Fruit fly (Drosophila melanogaster) whole organism, embryonic: ENCODE data around the gene CG43052.

Source experiments
- ATbp ChIP-seq: fragments of 200-800 bp; sonication (Bioruptor generic); optimal IDR thresholded peaks from 2 replicates; lab custom pipeline; 2017; ENCODE audit warnings: missing biosample characterization, mild to moderate bottlenecking, missing genetic modification characterization, missing genetic modification reagents
- Atf3 ChIP-seq: fragments of 200-800 bp; sonication (Bioruptor generic); optimal IDR thresholded peaks from 3 replicates; lab custom pipeline; 2016; ENCODE audit warnings: missing biosample characterization, missing genetic modification characterization
- CG10979 ChIP-seq: fragments of 200-800 bp; sonication (Bioruptor generic); optimal IDR thresholded peaks from 2 replicates; lab custom pipeline; 2018; ENCODE audit warnings: missing biosample characterization, mild to moderate bottlenecking, missing genetic modification characterization, moderate library complexity
- CG13624 ChIP-seq: fragments of 200-800 bp; sonication (Bioruptor generic); optimal IDR thresholded peaks from 2 replicates; lab custom pipeline; 2016; ENCODE audit warnings: missing biosample characterization, missing genetic modification characterization
- CG14965 ChIP-seq: fragments of 200-800 bp; sonication (Bioruptor generic); optimal IDR thresholded peaks from 2 replicates; lab custom pipeline; 2016; ENCODE audit warnings: missing biosample characterization, missing genetic modification characterization, borderline replicate concordance
- CG16863 ChIP-seq: fragments of 200-800 bp; sonication (Bioruptor generic); optimal IDR thresholded peaks from 3 replicates; lab custom pipeline; 2016; ENCODE audit warnings: missing biosample characterization, missing genetic modification characterization
- CG17829 ChIP-seq: fragments of 200-800 bp; optimal IDR thresholded peaks from 2 replicates; lab custom pipeline; 2019; ENCODE audit warnings: missing biosample characterization, mild to moderate bottlenecking, missing genetic modification characterization, moderate library complexity
- CG18262 ChIP-seq: fragments of 200-800 bp; optimal IDR thresholded peaks from 3 replicates; lab custom pipeline; 2019; ENCODE audit warnings: missing biosample characterization, mild to moderate bottlenecking, missing genetic modification characterization, moderate library complexity
- CG18476 ChIP-seq: fragments of 200-800 bp; sonication (Bioruptor generic); optimal IDR thresholded peaks from 2 replicates; lab custom pipeline; 2016; ENCODE audit warnings: missing biosample characterization, mild to moderate bottlenecking, missing genetic modification characterization
- CG30403 ChIP-seq: fragments of 200-800 bp; sonication (Bioruptor generic); optimal IDR thresholded peaks from 3 replicates; lab custom pipeline; 2016; ENCODE audit warnings: missing biosample characterization, missing genetic modification characterization
- CG30431 ChIP-seq: fragments of 200-800 bp; sonication (Bioruptor generic); optimal IDR thresholded peaks from 2 replicates; lab custom pipeline; 2017; ENCODE audit warnings: missing biosample characterization, missing genetic modification characterization
- CG31224 ChIP-seq: fragments of 200-800 bp; sonication (Bioruptor generic); IDR thresholded peaks from 2 replicates; pipeline ENCODE4 v1.3.6; 2022; ENCODE audit warnings: missing biosample characterization, missing genetic modification characterization
- CG5180 ChIP-seq: fragments of 200-800 bp; sonication (Bioruptor generic); optimal IDR thresholded peaks from 3 replicates; lab custom pipeline; 2017; ENCODE audit warnings: missing biosample characterization, missing genetic modification characterization, mild to moderate bottlenecking, moderate library complexity, missing genetic modification reagents
- CG5245 ChIP-seq: fragments of 200-800 bp; sonication (Bioruptor generic); optimal IDR thresholded peaks from 3 replicates; lab custom pipeline; 2016; ENCODE audit warnings: missing biosample characterization, missing genetic modification characterization
- CG6254 ChIP-seq: fragments of 200-800 bp; sonication (Bioruptor generic); optimal IDR thresholded peaks from 3 replicates; lab custom pipeline; 2017; ENCODE audit warnings: mild to moderate bottlenecking, missing biosample characterization, missing genetic modification reagents, missing genetic modification characterization
- CG7839 ChIP-seq: fragments of 200-800 bp; sonication (Bioruptor generic); optimal IDR thresholded peaks from 3 replicates; lab custom pipeline; 2018; ENCODE audit warnings: missing biosample characterization, mild to moderate bottlenecking, missing genetic modification characterization, moderate library complexity
- CG7928 ChIP-seq: fragments of 200-800 bp; sonication (Bioruptor generic); optimal IDR thresholded peaks from 2 replicates; lab custom pipeline; 2017; ENCODE audit warnings: missing biosample characterization, mild to moderate bottlenecking, missing genetic modification characterization
- CG8089 ChIP-seq: fragments of 200-800 bp; sonication (Bioruptor generic); optimal IDR thresholded peaks from 3 replicates; lab custom pipeline; 2016; ENCODE audit warnings: missing biosample characterization, missing genetic modification characterization
- Dad ChIP-seq: fragments of 200-800 bp; sonication (Bioruptor generic); optimal IDR thresholded peaks from 3 replicates; lab custom pipeline; 2016; ENCODE audit warnings: missing biosample characterization, missing genetic modification characterization
- Doc2 ChIP-seq: fragments of 200-800 bp; sonication (Bioruptor generic); IDR thresholded peaks from 2 replicates; pipeline ENCODE4 v1.3.6; 2022; ENCODE audit warnings: missing biosample characterization, missing genetic modification characterization
- Hr39 ChIP-seq: fragments of >200 bp; optimal IDR thresholded peaks from 2 replicates; lab custom pipeline; 2017
- Jarid2 ChIP-seq: fragments of 200-800 bp; sonication (Bioruptor generic); optimal IDR thresholded peaks from 3 replicates; lab custom pipeline; 2017; ENCODE audit warnings: mild to moderate bottlenecking, missing biosample characterization, missing genetic modification reagents, missing genetic modification characterization
- Lpt ChIP-seq: fragments of >200 bp; optimal IDR thresholded peaks from 2 replicates; lab custom pipeline; 2018; ENCODE audit warnings: missing biosample characterization, missing genetic modification characterization
- Mrtf ChIP-seq: fragments of 200-800 bp; sonication (Bioruptor generic); IDR thresholded peaks from 3 replicates; pipeline ENCODE4 v1.3.6; 2022; ENCODE audit warnings: missing biosample characterization, missing genetic modification characterization
- Neu2 ChIP-seq: fragments of 200-800 bp; sonication (Bioruptor generic); optimal IDR thresholded peaks from 3 replicates; lab custom pipeline; 2016; ENCODE audit warnings: missing biosample characterization, missing genetic modification characterization, borderline replicate concordance
- Ptx1 ChIP-seq: fragments of 200-800 bp; sonication (Bioruptor generic); IDR thresholded peaks from 2 replicates; pipeline ENCODE4 v1.3.6; 2022; ENCODE audit warnings: missing biosample characterization, missing genetic modification characterization
- Rx ChIP-seq: fragments of 200-800 bp; sonication (Bioruptor generic); IDR thresholded peaks from 2 replicates; pipeline ENCODE4 v1.3.6; 2022; ENCODE audit warnings: missing biosample characterization, missing genetic modification characterization
- Sox100B ChIP-seq: fragments of 200-800 bp; sonication (Bioruptor generic); optimal IDR thresholded peaks from 3 replicates; lab custom pipeline; 2018; ENCODE audit warnings: missing biosample characterization, mild to moderate bottlenecking, missing genetic modification characterization
- Ssrp ChIP-seq: fragments of 200-800 bp; sonication (Bioruptor generic); optimal IDR thresholded peaks from 2 replicates; lab custom pipeline; 2018; ENCODE audit warnings: missing biosample characterization, mild to moderate bottlenecking, missing genetic modification characterization, moderate library complexity
- Trl ChIP-seq, 3 experiments: fragments of >200 bp in 2 of 3; fragments of 200-800 bp in 1 of 3; sonication (Bioruptor generic) in 1 of 3; optimal IDR thresholded peaks; 2 replicates in 1 of 3; 3 replicates in 2 of 3; lab custom pipeline; 2016 to 2017; ENCODE audit warnings: missing biosample characterization in 1 of 3, missing genetic modification characterization in 1 of 3
- bbx ChIP-seq: fragments of 200-800 bp; sonication (Bioruptor generic); IDR thresholded peaks from 2 replicates; pipeline ENCODE4 v1.3.6; 2022; ENCODE audit warnings: missing biosample characterization, missing genetic modification characterization; ENCODE audit not compliant: partially characterized antibody
- ci ChIP-seq: fragments of 200-800 bp; sonication (Bioruptor generic); IDR thresholded peaks from 3 replicates; pipeline ENCODE4 v1.3.6; 2022; ENCODE audit warnings: missing biosample characterization, missing genetic modification characterization
- dpn ChIP-seq, 2 experiments: fragments of 200-800 bp; sonication (Bioruptor generic); optimal IDR thresholded peaks; 3 replicates each; lab custom pipeline; 2016; ENCODE audit warnings: missing biosample characterization in 2 of 2, missing genetic modification characterization in 2 of 2
- en ChIP-seq: fragments of 200-800 bp; sonication (Bioruptor generic); optimal IDR thresholded peaks from 2 replicates; lab custom pipeline; 2016; ENCODE audit warnings: missing biosample characterization, missing genetic modification characterization
- ewg ChIP-seq: fragments of 200-800 bp; sonication (Bioruptor generic); optimal IDR thresholded peaks from 3 replicates; lab custom pipeline; 2017; ENCODE audit warnings: mild to moderate bottlenecking, missing biosample characterization, missing genetic modification reagents, missing genetic modification characterization
- fd64A ChIP-seq: fragments of 200-800 bp; sonication (Bioruptor generic); optimal IDR thresholded peaks from 3 replicates; lab custom pipeline; 2018; ENCODE audit warnings: missing biosample characterization, mild to moderate bottlenecking, missing genetic modification characterization
- gce ChIP-seq: fragments of 200-800 bp; sonication (Bioruptor generic); IDR thresholded peaks from 3 replicates; pipeline ENCODE4 v1.3.6; 2022; ENCODE audit warnings: missing biosample characterization, missing genetic modification characterization
- gcm ChIP-seq: fragments of 200-800 bp; sonication (Bioruptor generic); optimal IDR thresholded peaks from 2 replicates; lab custom pipeline; 2019; ENCODE audit warnings: missing biosample characterization, mild to moderate bottlenecking, missing genetic modification characterization, moderate library complexity
- grau ChIP-seq: fragments of 200-800 bp; optimal IDR thresholded peaks from 3 replicates; lab custom pipeline; 2019; ENCODE audit warnings: missing biosample characterization, mild to moderate bottlenecking, missing genetic modification characterization, moderate library complexity
- ken ChIP-seq: fragments of 200-800 bp; sonication (Bioruptor generic); IDR thresholded peaks from 3 replicates; pipeline ENCODE4 v1.3.6; 2022; ENCODE audit warnings: missing biosample characterization, missing genetic modification characterization
- lab ChIP-seq: fragments of 200-800 bp; sonication (Bioruptor generic); optimal IDR thresholded peaks from 3 replicates; lab custom pipeline; 2017; ENCODE audit warnings: missing biosample characterization, missing genetic modification characterization, mild to moderate bottlenecking, moderate library complexity, missing genetic modification reagents
- lmd ChIP-seq: fragments of 200-800 bp; sonication (Bioruptor generic); IDR thresholded peaks from 2 replicates; pipeline ENCODE4 v1.3.6; 2022; ENCODE audit warnings: missing biosample characterization, missing genetic modification characterization
- mam ChIP-seq: fragments of 200-800 bp; sonication (Bioruptor generic); optimal IDR thresholded peaks from 3 replicates; lab custom pipeline; 2016; ENCODE audit warnings: missing biosample characterization, missing genetic modification characterization
- run ChIP-seq: fragments of 200-800 bp; sonication (Bioruptor generic); optimal IDR thresholded peaks from 3 replicates; lab custom pipeline; 2018; ENCODE audit warnings: missing biosample characterization, mild to moderate bottlenecking, missing genetic modification characterization
- sqz ChIP-seq: fragments of 200-800 bp; sonication (Bioruptor generic); optimal IDR thresholded peaks from 3 replicates; lab custom pipeline; 2018; ENCODE audit warnings: missing biosample characterization, mild to moderate bottlenecking, missing genetic modification characterization
- sr ChIP-seq: fragments of 200-800 bp; sonication (Bioruptor generic); IDR thresholded peaks from 3 replicates; pipeline ENCODE4 v1.3.6; 2022; ENCODE audit warnings: missing biosample characterization, missing genetic modification characterization
- tgo ChIP-seq: fragments of 200-800 bp; sonication (Bioruptor generic); IDR thresholded peaks from 3 replicates; pipeline ENCODE4 v1.3.6; 2022; ENCODE audit warnings: missing biosample characterization, missing genetic modification characterization
- ttk ChIP-seq: fragments of 200-800 bp; sonication (Bioruptor generic); IDR thresholded peaks from 2 replicates; pipeline ENCODE4 v2.1.2; 2022; ENCODE audit warnings: missing biosample characterization, missing genetic modification characterization
- zfh1 ChIP-seq: fragments of 200-800 bp; sonication (Bioruptor generic); IDR thresholded peaks from 3 replicates; pipeline ENCODE4 v1.3.6; 2022; ENCODE audit warnings: missing biosample characterization, missing genetic modification characterization

The CG43052 gene

dm6 chr2L:14369933-14370776 lies 18.3 kb downstream of the CG43052 start (continued):
- TF ChIP-seq Ptx1 (GFP tag; lab: Robert Waterston, UW): peak; percentile 55
- TF ChIP-seq ci: 0 out of 3 replicates have a peak, but pooled peaks have one; percentile 13
- no peak for TF ChIP-seq CG7928 (GFP tag; lab: Kevin White, UChicago)
- no peak for TF ChIP-seq CG7839 (tag; lab: Kevin White, UChicago)
- TF ChIP-seq CG18476: no peak
- no peak for TF ChIP-seq CG31224 (GFP tag; lab: Robert Waterston, UW)
- TF ChIP-seq tgo (GFP tag; lab: Robert Waterston, UW): peak; percentile 29; the same call in 1 of the 3 replicates
- no peak for TF ChIP-seq sqz (GFP tag; lab: Kevin White, UChicago)
- TF ChIP-seq CG6254 (GFP tag; lab: Kevin White, UChicago): peak; percentile 33
- no peak for TF ChIP-seq en (GFP tag; lab: Kevin White, UChicago)
- TF ChIP-seq dpn (GFP tag; optimal IDR thresholded peaks at IDR 0.05; lab: Kevin White, UChicago): no peak
- TF ChIP-seq CG17829 (tag; lab: Kevin White, UChicago): peak; percentile 32
- no peak for TF ChIP-seq Dad (GFP tag; lab: Kevin White, UChicago)
- no peak for TF ChIP-seq fd64A (GFP tag; lab: Kevin White, UChicago)
- peak; percentile 25 for TF ChIP-seq grau (tag; lab: Kevin White, UChicago)
- TF ChIP-seq Rx (GFP tag; lab: Robert Waterston, UW): peak; percentile 31; the same call in 1 of the 2 replicates
- TF ChIP-seq lmd (GFP tag; lab: Robert Waterston, UW): peak; percentile 56
- no peak for TF ChIP-seq Neu2 (GFP tag; lab: Kevin White, UChicago)
- peak; percentile 30 for TF ChIP-seq Ssrp (tag; lab: Kevin White, UChicago)
- TF ChIP-seq CG14965 (GFP tag; lab: Kevin White, UChicago): no peak
- TF ChIP-seq CG10979 (tag; lab: Kevin White, UChicago): peak; percentile 53
- TF ChIP-seq Trl (optimal IDR thresholded peaks at IDR 0.05; lab: Kevin White, UChicago): no peak
- peak; percentile 23 for TF ChIP-seq Trl (GFP tag; optimal IDR thresholded peaks at IDR 0.05; lab: Kevin White, UChicago)
- TF ChIP-seq CG18262: peak; percentile 30
- 0 out of 3 replicates have a peak, but pooled peaks have one; percentile 11 for TF ChIP-seq gce (GFP tag; lab: Robert Waterston, UW)
- no peak for TF ChIP-seq ken (GFP tag; lab: Robert Waterston, UW)
- TF ChIP-seq CG13624 (GFP tag; lab: Kevin White, UChicago): no peak
- TF ChIP-seq zfh1 (GFP tag; lab: Robert Waterston, UW): peak; percentile 63
- TF ChIP-seq CG8089 (GFP tag; lab: Kevin White, UChicago): no peak
- peak; percentile 3 for TF ChIP-seq CG30431 (GFP tag; lab: Kevin White, UChicago)
- TF ChIP-seq ewg (GFP tag; lab: Kevin White, UChicago): peak; percentile 20
- TF ChIP-seq ATbp: peak; percentile 25
- no peak for TF ChIP-seq run
- 0 out of 3 replicates have a peak, but pooled peaks have one; percentile 18 for TF ChIP-seq Mrtf (GFP tag; lab: Robert Waterston, UW)
- no peak for TF ChIP-seq Lpt (GFP tag; lab: Kevin White, UChicago)
- no peak for TF ChIP-seq bbx
- TF ChIP-seq ttk (GFP tag; lab: Robert Waterston, UW): peak; percentile 49; the same call in 1 of the 2 replicates
- TF ChIP-seq CG5180 (GFP tag; lab: Kevin White, UChicago): no peak
- peak; percentile 28 for TF ChIP-seq CG30403 (GFP tag; lab: Kevin White, UChicago)
- peak; percentile 26 for TF ChIP-seq Atf3 (GFP tag; lab: Kevin White, UChicago)
- peak; percentile 34 for TF ChIP-seq lab (GFP tag; lab: Kevin White, UChicago)
- peak; percentile 25 for TF ChIP-seq Jarid2 (GFP tag; lab: Kevin White, UChicago)
- no peak for TF ChIP-seq mam (GFP tag; lab: Kevin White, UChicago)
- TF ChIP-seq gcm: no peak
- TF ChIP-seq CG16863 (GFP tag; lab: Kevin White, UChicago): peak; percentile 14
- peak; percentile 99 for TF ChIP-seq Hr39 (lab: Kevin White, UChicago)
- TF ChIP-seq Sox100B (GFP tag; lab: Kevin White, UChicago): peak; percentile 12
- no peak for TF ChIP-seq Doc2 (GFP tag; lab: Robert Waterston, UW)
- no peak for TF ChIP-seq CG5245 (GFP tag; lab: Kevin White, UChicago)
- TF ChIP-seq sr: no peak
